Fruit fly (Drosophila melanogaster): Measurements from ENCODE around the gene dco.

dco gene

DNA sequence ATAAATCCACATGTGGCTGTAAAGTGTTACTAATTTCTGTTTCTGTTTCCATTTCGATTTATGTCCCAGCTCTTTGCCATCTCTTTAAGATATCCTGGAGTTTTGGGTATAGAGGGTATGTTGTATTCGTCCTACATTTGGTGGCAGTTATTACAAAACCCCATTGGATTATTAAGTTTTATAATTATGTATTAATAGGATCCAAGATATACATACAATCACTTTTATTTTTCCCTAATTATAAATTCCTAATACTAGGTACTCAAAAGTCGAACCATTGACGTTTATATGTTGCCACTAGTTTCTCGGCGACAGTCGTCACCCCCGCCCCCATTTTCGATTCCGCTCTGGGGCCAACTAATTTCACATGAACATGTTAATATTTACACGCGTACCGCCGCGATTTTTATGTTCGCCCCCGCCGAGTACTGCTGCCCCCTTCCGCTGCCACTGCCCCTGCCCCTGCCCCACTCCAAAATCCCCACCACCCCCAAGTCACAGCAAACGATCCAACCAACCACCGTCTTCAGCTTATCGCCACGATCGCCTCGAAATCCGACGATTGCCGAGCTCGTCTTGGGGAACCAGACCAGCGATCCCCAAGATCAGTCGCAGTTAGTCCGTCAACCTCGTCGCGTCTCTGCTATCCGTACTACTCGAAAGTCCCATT lies 3.8 kb upstream of the dco start, which contains the start of gene Sox100B (continued):
- peak; percentile 69 for TF ChIP-seq dmrt99B (tag; optimal IDR thresholded peaks at IDR 0.05)
- no peak for TF ChIP-seq Hmr (GFP tag; optimal IDR thresholded peaks at IDR 0.05)
- peak; percentile 16 for TF ChIP-seq pros (GFP tag; optimal IDR thresholded peaks at IDR 0.05)
- no peak for TF ChIP-seq CG15479 (GFP tag; optimal IDR thresholded peaks at IDR 0.05)
- peak; percentile 63 for TF ChIP-seq HLH3B (GFP tag; IDR thresholded peaks at IDR 0.05)
- no peak for TF ChIP-seq hbn (GFP tag; IDR thresholded peaks at IDR 0.05; ENCODE audit: partially characterized antibody)
- no peak for TF ChIP-seq CG4707 (GFP tag; optimal IDR thresholded peaks at IDR 0.05)
- 0 out of 2 replicates have a peak, but pooled peaks have one; percentile 37 for TF ChIP-seq CG11085 (GFP tag; IDR thresholded peaks at IDR 0.05)
- no peak for TF ChIP-seq slou (GFP tag; optimal IDR thresholded peaks at IDR 0.05)
- peak; percentile 73 for TF ChIP-seq Ptx1 (GFP tag; IDR thresholded peaks at IDR 0.05)
- no peak for TF ChIP-seq Trl (optimal IDR thresholded peaks at IDR 0.05)
- no peak for TF ChIP-seq Trl (GFP tag; optimal IDR thresholded peaks at IDR 0.05)
- TF ChIP-seq CG7786 (GFP tag; optimal IDR thresholded peaks at IDR 0.05): no peak
- TF ChIP-seq lbe (GFP tag; optimal IDR thresholded peaks at IDR 0.05): no peak
- no peak for TF ChIP-seq danr (GFP tag; IDR thresholded peaks at IDR 0.05)
- TF ChIP-seq run (tag; optimal IDR thresholded peaks at IDR 0.05): no peak
- TF ChIP-seq CG3281 (GFP tag; optimal IDR thresholded peaks at IDR 0.05): peak; percentile 5
- peak; percentile 83 for TF ChIP-seq phol (tag; optimal IDR thresholded peaks at IDR 0.05)
- peak; percentile 17 for TF ChIP-seq CG9437 (GFP tag; optimal IDR thresholded peaks at IDR 0.05)
- TF ChIP-seq CG12219 (GFP tag; optimal IDR thresholded peaks at IDR 0.05): peak; percentile 30
- peak; percentile 25 for TF ChIP-seq ATbp (GFP tag; optimal IDR thresholded peaks at IDR 0.05)
- peak; percentile 73 for TF ChIP-seq CG11504 (tag; optimal IDR thresholded peaks at IDR 0.05)
- peak; percentile 91 for TF ChIP-seq zen (tag; optimal IDR thresholded peaks at IDR 0.05)
- no peak for TF ChIP-seq CG34376 (GFP tag; optimal IDR thresholded peaks at IDR 0.05)
- no peak for TF ChIP-seq CG2889 (GFP tag; IDR thresholded peaks at IDR 0.05)
- peak; percentile 29 for TF ChIP-seq cato (GFP tag; optimal IDR thresholded peaks at IDR 0.05; ENCODE audit: borderline replicate concordance)
- 0 out of 3 replicates have a peak, but pooled peaks have one; percentile 38 for TF ChIP-seq B-H1 (GFP tag; IDR thresholded peaks at IDR 0.05)
- no peak for TF ChIP-seq gsb (GFP tag; IDR thresholded peaks at IDR 0.05)
- TF ChIP-seq sob (GFP tag; IDR thresholded peaks at IDR 0.05): peak; percentile 72; the same call in 1 of the 2 replicates
- no peak for TF ChIP-seq Myb (GFP tag; optimal IDR thresholded peaks at IDR 0.05)
- TF ChIP-seq corto (GFP tag; optimal IDR thresholded peaks at IDR 0.05): no peak
- no peak for TF ChIP-seq pho (GFP tag; optimal IDR thresholded peaks at IDR 0.05)
- peak in 1 of 2 experiments; percentile 32 for TF ChIP-seq pan (optimal IDR thresholded peaks at IDR 0.05)
- peak; percentile 42 to 71 for TF ChIP-seq pan (GFP tag; optimal IDR thresholded peaks at IDR 0.05 in 1 of 2, IDR thresholded peaks at IDR 0.05 in 1 of 2)
- TF ChIP-seq CG9876 (GFP tag; optimal IDR thresholded peaks at IDR 0.05): no peak
- no peak for TF ChIP-seq CG18476 (GFP tag; optimal IDR thresholded peaks at IDR 0.05)
- no peak for TF ChIP-seq Hand (GFP tag; optimal IDR thresholded peaks at IDR 0.05)
- peak; percentile 30; the same call in 1 of the 2 replicates for TF ChIP-seq CG9215 (GFP tag; IDR thresholded peaks at IDR 0.05)
- TF ChIP-seq ken (GFP tag; IDR thresholded peaks at IDR 0.05): 0 out of 3 replicates have a peak, but pooled peaks have one; percentile 22
- TF ChIP-seq CG16779 (GFP tag; IDR thresholded peaks at IDR 0.05): no peak
- TF ChIP-seq abd-A (tag; optimal IDR thresholded peaks at IDR 0.05): no peak
- TF ChIP-seq CG11093 (GFP tag; IDR thresholded peaks at IDR 0.05): 0 out of 3 replicates have a peak, but pooled peaks have one; percentile 49
- TF ChIP-seq dm (GFP tag; optimal IDR thresholded peaks at IDR 0.05): no peak
- peak in 1 of 2 experiments; percentile 15 for TF ChIP-seq eve (GFP tag; optimal IDR thresholded peaks at IDR 0.05)
- no peak for TF ChIP-seq Bteb2 (GFP tag; optimal IDR thresholded peaks at IDR 0.05)
- no peak for TF ChIP-seq CG15514 (GFP tag; optimal IDR thresholded peaks at IDR 0.05)
- no peak for TF ChIP-seq CG6791 (GFP tag; IDR thresholded peaks at IDR 0.05; ENCODE audit: partially characterized antibody)
- TF ChIP-seq grn (GFP tag; optimal IDR thresholded peaks at IDR 0.05): no peak
- TF ChIP-seq CG7839 (tag; optimal IDR thresholded peaks at IDR 0.05): peak; percentile 78
- peak; percentile 5 for TF ChIP-seq scrt (GFP tag; optimal IDR thresholded peaks at IDR 0.05)
